Fruit fly (Drosophila melanogaster): ENCODE results near the gene CG11294.

- no peak for TF ChIP-seq spab (GFP tag; optimal IDR thresholded peaks at IDR 0.05)
- no peak for TF ChIP-seq CG8319 (GFP tag; optimal IDR thresholded peaks at IDR 0.05)
- TF ChIP-seq CG11902 (GFP tag; optimal IDR thresholded peaks at IDR 0.05) = no peak
- TF ChIP-seq CG6792 (GFP tag; optimal IDR thresholded peaks at IDR 0.05) = no peak
- TF ChIP-seq Sox15 (GFP tag; optimal IDR thresholded peaks at IDR 0.05) = no peak
- no peak for TF ChIP-seq vri (GFP tag; optimal IDR thresholded peaks at IDR 0.05)
- no peak for TF ChIP-seq svp (GFP tag)
- no peak for TF ChIP-seq fd85E (GFP tag; optimal IDR thresholded peaks at IDR 0.05)
- TF ChIP-seq Hr39 (GFP tag; optimal IDR thresholded peaks at IDR 0.05) = no peak
- TF ChIP-seq lz (GFP tag; optimal IDR thresholded peaks at IDR 0.05) = no peak
- TF ChIP-seq CG6808 (GFP tag; optimal IDR thresholded peaks at IDR 0.05) = no peak
- no peak for TF ChIP-seq fkh (GFP tag; optimal IDR thresholded peaks at IDR 0.05)
These were observed 35.4 kb downstream of the CG11294 start for dm6 chrX:8658047-8658446.

Data from whole organism, prepupa.